Worm (Caenorhabditis elegans): ENCODE data around the gene ari-2.

ari-2 gene

DNA sequence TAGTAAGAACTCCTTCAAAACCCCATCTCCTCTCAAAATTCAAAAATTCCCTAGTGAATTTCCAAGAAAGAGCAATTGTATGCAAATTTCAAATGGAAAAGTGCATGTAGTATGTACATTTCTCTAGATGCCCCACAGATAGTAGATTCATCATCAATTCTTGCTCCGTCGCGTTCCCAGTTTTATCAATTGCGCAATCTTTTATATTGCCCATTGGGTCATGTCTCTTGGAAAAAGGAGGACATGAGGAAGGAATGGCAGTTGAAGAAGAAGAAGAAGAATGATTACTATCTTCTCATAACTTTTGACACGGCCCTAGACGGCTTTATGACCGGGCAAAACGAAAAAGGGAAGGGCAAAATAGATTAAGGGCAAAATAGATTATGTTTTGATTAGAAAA, 44.3 kb upstream of the ari-2 start:
- no peak for TF ChIP-seq nhr-10 (tag; optimal IDR thresholded peaks at IDR 0.05)
- no peak for TF ChIP-seq zip-11 (GFP tag; IDR thresholded peaks at IDR 0.05)
- no peak for TF ChIP-seq saeg-2 (GFP tag; IDR thresholded peaks at IDR 0.05)
- no peak for TF ChIP-seq Y48G9A.11 (GFP tag; IDR thresholded peaks at IDR 0.05)
- TF ChIP-seq F10B5.3 (tag; optimal IDR thresholded peaks at IDR 0.05): no peak
- no peak for TF ChIP-seq jun-1 (tag; optimal IDR thresholded peaks at IDR 0.05)
- TF ChIP-seq ama-1 (optimal IDR thresholded peaks at IDR 0.05): no peak
- no peak for TF ChIP-seq cey-2 (tag; optimal IDR thresholded peaks at IDR 0.05; ENCODE audit: borderline replicate concordance, insufficient read depth)
- no peak for TF ChIP-seq gei-8 (GFP tag; optimal IDR thresholded peaks at IDR 0.05)
- TF ChIP-seq lsy-2 (tag; optimal IDR thresholded peaks at IDR 0.05): no peak
- no peak for TF ChIP-seq D1046.2 (GFP tag; IDR thresholded peaks at IDR 0.05)
- TF ChIP-seq nhr-42 (GFP tag; IDR thresholded peaks at IDR 0.05): no peak
- no peak for TF ChIP-seq dmd-6 (GFP tag; IDR thresholded peaks at IDR 0.05)
- TF ChIP-seq nhr-6 (tag; optimal IDR thresholded peaks at IDR 0.05): no peak
- TF ChIP-seq daf-19 (GFP tag; conservative IDR thresholded peaks at IDR 0.05): no peak
- no peak for TF ChIP-seq fkh-10 (GFP tag; optimal IDR thresholded peaks at IDR 0.05)
- no peak for TF ChIP-seq nhr-77 (tag; optimal IDR thresholded peaks at IDR 0.05)
- TF ChIP-seq sdz-12 (GFP tag; optimal IDR thresholded peaks at IDR 0.05): no peak
- TF ChIP-seq ZK546.5 (tag; optimal IDR thresholded peaks at IDR 0.05): no peak

DNA sequence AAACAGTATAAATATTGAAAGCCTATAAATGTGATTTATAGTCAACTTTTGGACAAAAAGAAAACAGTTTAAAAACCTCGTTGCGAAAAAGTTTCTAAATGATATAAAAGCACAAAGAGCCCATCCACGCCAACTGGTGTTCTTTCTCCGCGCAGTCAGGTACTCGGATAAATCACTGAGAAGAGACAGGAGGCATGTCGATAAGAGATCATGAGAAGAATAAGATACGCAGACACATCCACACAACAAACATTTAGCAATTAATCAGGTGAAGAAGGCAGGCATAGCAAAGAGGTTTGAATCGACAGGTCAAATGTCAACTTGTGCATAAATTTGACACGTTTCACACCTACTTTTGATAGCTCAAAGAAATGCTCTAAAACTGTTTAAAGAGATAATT, 43.2 kb upstream of the ari-2 start:
- no peak for TF ChIP-seq duxl-1 (tag; optimal IDR thresholded peaks at IDR 0.05; ENCODE audit: poor library complexity)
- TF ChIP-seq mxl-3 (GFP tag; optimal IDR thresholded peaks at IDR 0.05): no peak
- TF ChIP-seq tra-1 (GFP tag; IDR thresholded peaks at IDR 0.05): no peak
- TF ChIP-seq nhr-25 (tag; optimal IDR thresholded peaks at IDR 0.05; ENCODE audit: borderline replicate concordance, insufficient read depth): no peak

DNA sequence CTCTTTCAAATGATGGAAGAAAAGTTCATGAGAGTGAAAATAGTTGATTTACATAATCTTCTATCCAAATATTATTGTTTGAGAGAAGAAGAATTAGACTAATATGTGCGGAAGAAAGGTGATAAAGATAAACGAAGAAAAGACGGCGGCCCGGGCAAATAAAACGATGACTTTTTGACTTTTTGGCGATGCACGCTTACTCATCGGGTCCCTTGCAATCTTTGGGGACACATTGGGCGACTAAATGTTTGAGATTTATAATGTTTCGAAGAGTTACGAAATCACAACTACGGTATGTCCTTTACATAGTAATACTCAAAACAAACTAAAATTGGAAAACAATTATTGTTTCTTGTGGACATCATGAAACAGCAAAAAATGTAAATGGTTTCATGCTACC, 36.1 kb upstream of the ari-2 start:
- TF ChIP-seq ztf-11 (tag; optimal IDR thresholded peaks at IDR 0.05) (no peak), vab-7 (GFP tag; IDR thresholded peaks at IDR 0.05) (no peak), ZK546.5 (tag; optimal IDR thresholded peaks at IDR 0.05) (no peak), R02D3.7 (tag; optimal IDR thresholded peaks at IDR 0.05) (no peak), unc-62 (GFP tag; optimal IDR thresholded peaks at IDR 0.05 in 1 of 2) (peak in 1 of 2 experiments; percentile 94), unc-62 (tag; optimal IDR thresholded peaks at IDR 0.05) (no peak), gei-8 (GFP tag; optimal IDR thresholded peaks at IDR 0.05) (no peak), sdz-12 (GFP tag; optimal IDR thresholded peaks at IDR 0.05) (no peak), aha-1 (tag) (no peak)

DNA sequence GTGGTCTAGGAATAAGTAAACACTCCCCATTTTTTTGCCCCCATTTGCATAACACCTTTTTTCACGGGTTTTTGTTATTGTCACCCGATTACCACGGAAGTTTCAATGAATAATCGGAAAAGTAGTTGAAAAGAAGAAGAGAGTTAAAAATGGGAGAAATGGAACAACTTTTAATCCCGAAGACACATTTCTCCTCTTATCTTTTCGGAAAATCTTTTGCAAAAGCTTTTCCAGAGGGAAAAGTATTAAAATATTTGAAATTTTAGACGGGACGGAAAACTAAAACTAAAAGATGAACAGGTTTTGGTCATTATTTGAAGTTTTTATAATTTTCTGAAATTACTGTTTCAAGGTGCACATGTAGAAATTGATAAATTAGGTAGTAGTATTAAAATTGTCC, 31.9 kb upstream of the ari-2 start:
- TF ChIP-seq unc-62 (GFP tag; optimal IDR thresholded peaks at IDR 0.05 in 1 of 2) (peak in 1 of 2 experiments; percentile 80), unc-62 (tag; optimal IDR thresholded peaks at IDR 0.05) (no peak), hmg-1.1 (GFP tag; IDR thresholded peaks at IDR 0.05) (no peak), mdt-29 (GFP tag; IDR thresholded peaks at IDR 0.05) (no peak)

DNA sequence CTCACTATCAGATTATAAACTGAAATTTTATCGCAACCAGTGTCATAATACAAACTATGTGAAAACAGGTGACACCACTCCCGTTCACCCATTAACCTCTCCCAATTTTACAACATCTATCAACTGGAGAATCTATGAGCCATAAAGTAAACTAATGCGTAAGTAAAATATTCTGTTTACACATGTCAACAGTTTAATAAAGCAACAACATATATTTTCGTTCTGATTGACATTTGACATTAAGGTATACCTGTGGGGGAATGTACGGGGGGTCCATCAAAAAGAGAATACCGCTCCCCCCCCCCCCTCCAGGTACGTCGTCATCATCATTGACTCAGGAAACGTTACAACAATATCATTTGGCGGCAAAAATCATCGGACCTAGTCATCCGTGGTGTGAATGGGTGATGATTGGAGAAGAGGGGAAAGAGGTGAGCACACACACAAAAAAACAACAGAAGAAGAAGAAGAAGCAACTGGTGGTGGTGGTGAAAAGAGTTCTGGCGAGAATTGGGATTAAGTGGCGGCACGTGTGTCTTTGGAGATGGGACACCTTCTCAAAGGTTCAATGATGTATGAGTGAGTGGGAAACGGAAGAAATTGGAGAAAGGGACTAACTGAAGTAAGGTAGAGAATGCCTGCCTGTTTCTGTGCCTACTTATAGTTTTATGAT, 24.1 kb upstream of the ari-2 start:
- peak; percentile 48 for TF ChIP-seq aha-1 (tag)
- TF ChIP-seq dmd-8 (GFP tag; IDR thresholded peaks at IDR 0.05): no peak
- no peak for TF ChIP-seq egl-27 (tag; optimal IDR thresholded peaks at IDR 0.05)
- no peak for TF ChIP-seq daf-8 (GFP tag; IDR thresholded peaks at IDR 0.05)
- TF ChIP-seq dpl-1 (GFP tag; optimal IDR thresholded peaks at IDR 0.05): no peak
- no peak for TF ChIP-seq ctbp-1 (GFP tag; IDR thresholded peaks at IDR 0.05)
- TF ChIP-seq ceh-28 (tag; optimal IDR thresholded peaks at IDR 0.05): no peak
- no peak for TF ChIP-seq spr-3 (GFP tag; optimal IDR thresholded peaks at IDR 0.05)
- TF ChIP-seq T26A8.4 (GFP tag; IDR thresholded peaks at IDR 0.05): no peak
- no peak for TF ChIP-seq F10B5.3 (tag; optimal IDR thresholded peaks at IDR 0.05)
- TF ChIP-seq zip-2 (tag; optimal IDR thresholded peaks at IDR 0.05): no peak
- no peak for TF ChIP-seq nhr-42 (GFP tag; IDR thresholded peaks at IDR 0.05)
- TF ChIP-seq jun-1 (tag; optimal IDR thresholded peaks at IDR 0.05): no peak
- TF ChIP-seq zag-1 (tag; optimal IDR thresholded peaks at IDR 0.05): no peak
- TF ChIP-seq nhr-6 (tag; optimal IDR thresholded peaks at IDR 0.05): peak; percentile 42
- no peak for TF ChIP-seq dmd-6 (GFP tag; IDR thresholded peaks at IDR 0.05)
- TF ChIP-seq pha-4 (GFP tag; IDR thresholded peaks at IDR 0.05): no peak
- TF ChIP-seq pha-4 (tag; optimal IDR thresholded peaks at IDR 0.05): peak; percentile 22

Data from whole organism, L4 larva.